Fruit fly (Drosophila melanogaster) whole organism, embryonic: ENCODE data around the gene CG5376.

ENCODE experiments used
- Atf-2 ChIP-seq: fragments of 200-800 bp; sonication (Bioruptor generic); optimal IDR thresholded peaks from 2 replicates; lab custom pipeline; 2016; ENCODE audit warnings: missing biosample characterization, missing genetic modification characterization
- CG11560 ChIP-seq: fragments of 200-800 bp; sonication (Bioruptor generic); IDR thresholded peaks from 3 replicates; pipeline ENCODE4 v1.3.6; 2022; ENCODE audit warnings: missing biosample characterization, missing genetic modification characterization
- CG11723 ChIP-seq: fragments of 200-800 bp; sonication (Bioruptor generic); optimal IDR thresholded peaks from 2 replicates; lab custom pipeline; 2017; ENCODE audit warnings: missing biosample characterization, mild to moderate bottlenecking, missing genetic modification characterization
- CG13624 ChIP-seq: fragments of 200-800 bp; sonication (Bioruptor generic); optimal IDR thresholded peaks from 2 replicates; lab custom pipeline; 2016; ENCODE audit warnings: missing biosample characterization, missing genetic modification characterization
- CG1602 ChIP-seq: fragments of 200-800 bp; sonication (Bioruptor generic); optimal IDR thresholded peaks from 3 replicates; lab custom pipeline; 2016; ENCODE audit warnings: missing biosample characterization, missing genetic modification characterization
- CG1647 ChIP-seq: fragments of 200-800 bp; sonication (Bioruptor generic); optimal IDR thresholded peaks from 3 replicates; lab custom pipeline; 2016; ENCODE audit warnings: missing biosample characterization, missing genetic modification characterization
- CG17328 ChIP-seq: fragments of 200-800 bp; sonication (Bioruptor generic); IDR thresholded peaks from 2 replicates; pipeline ENCODE4 v1.3.6; 2022; ENCODE audit warnings: missing biosample characterization, missing genetic modification characterization
- CG2129 ChIP-seq: fragments of 200-800 bp; sonication (Bioruptor generic); IDR thresholded peaks from 2 replicates; pipeline ENCODE4 v1.3.6; 2022; ENCODE audit warnings: missing biosample characterization, missing genetic modification characterization; ENCODE audit not compliant: partially characterized antibody
- CG32532 ChIP-seq: fragments of 200-800 bp; sonication (Bioruptor generic); IDR thresholded peaks from 2 replicates; pipeline ENCODE4 v1.3.6; 2022; ENCODE audit warnings: missing biosample characterization, missing genetic modification characterization
- CG33557 ChIP-seq: fragments of 200-800 bp; sonication (Bioruptor generic); optimal IDR thresholded peaks from 2 replicates; lab custom pipeline; 2019; ENCODE audit warnings: missing biosample characterization, mild to moderate bottlenecking, missing genetic modification characterization, moderate library complexity
- CG34224 ChIP-seq: fragments of 200-800 bp; sonication (Bioruptor generic); IDR thresholded peaks from 3 replicates; pipeline ENCODE4 v1.3.6; 2022; ENCODE audit warnings: missing biosample characterization, missing genetic modification characterization; ENCODE audit not compliant: partially characterized antibody
- CG34376 ChIP-seq: fragments of 200-800 bp; sonication (Bioruptor generic); optimal IDR thresholded peaks from 2 replicates; lab custom pipeline; 2018; ENCODE audit warnings: missing biosample characterization, mild to moderate bottlenecking, missing genetic modification characterization
- CG43689 ChIP-seq: fragments of 200-800 bp; sonication (Bioruptor generic); IDR thresholded peaks from 2 replicates; pipeline ENCODE4 v1.3.6; 2022; ENCODE audit warnings: missing biosample characterization, missing genetic modification characterization
- CG6791 ChIP-seq: fragments of 200-800 bp; sonication (Bioruptor generic); IDR thresholded peaks from 3 replicates; pipeline ENCODE4 v1.3.6; 2022; ENCODE audit warnings: missing biosample characterization, missing genetic modification characterization; ENCODE audit not compliant: partially characterized antibody
- CG8944 ChIP-seq: fragments of 200-800 bp; sonication (Bioruptor generic); optimal IDR thresholded peaks from 3 replicates; lab custom pipeline; 2016; ENCODE audit warnings: missing biosample characterization, missing genetic modification characterization
- CG9797 ChIP-seq: fragments of 200-800 bp; sonication (Bioruptor generic); optimal IDR thresholded peaks from 3 replicates; lab custom pipeline; 2018; ENCODE audit warnings: missing biosample characterization, mild to moderate bottlenecking, missing genetic modification characterization
- CG9932 ChIP-seq: fragments of 200-800 bp; sonication (Bioruptor generic); IDR thresholded peaks from 2 replicates; pipeline ENCODE4 v1.3.6; 2022; ENCODE audit warnings: missing biosample characterization, missing genetic modification characterization
- ERR ChIP-seq: fragments of 200-800 bp; sonication (Bioruptor generic); optimal IDR thresholded peaks from 2 replicates; lab custom pipeline; 2016; ENCODE audit warnings: missing biosample characterization, missing genetic modification characterization
- Elba2 ChIP-seq: fragments of 200-800 bp; sonication (Bioruptor generic); optimal IDR thresholded peaks from 3 replicates; lab custom pipeline; 2016; ENCODE audit warnings: missing biosample characterization, missing genetic modification characterization
- Fer1 ChIP-seq: fragments of 200-800 bp; sonication (Bioruptor generic); optimal IDR thresholded peaks from 2 replicates; lab custom pipeline; 2017; ENCODE audit warnings: missing biosample characterization, mild to moderate bottlenecking, missing genetic modification characterization
- Jarid2 ChIP-seq: fragments of 200-800 bp; sonication (Bioruptor generic); optimal IDR thresholded peaks from 3 replicates; lab custom pipeline; 2017; ENCODE audit warnings: mild to moderate bottlenecking, missing biosample characterization, missing genetic modification reagents, missing genetic modification characterization
- Myb ChIP-seq: fragments of 200-800 bp; sonication (Bioruptor generic); optimal IDR thresholded peaks from 2 replicates; lab custom pipeline; 2016; ENCODE audit warnings: missing biosample characterization, missing genetic modification characterization
- Opbp ChIP-seq: fragments of 200-800 bp; sonication (Bioruptor generic); IDR thresholded peaks from 3 replicates; pipeline ENCODE4 v1.3.6; 2022; ENCODE audit warnings: missing biosample characterization, missing genetic modification characterization; ENCODE audit not compliant: partially characterized antibody
- Six4 ChIP-seq: fragments of 200-800 bp; sonication (Bioruptor generic); optimal IDR thresholded peaks from 2 replicates; lab custom pipeline; 2016; ENCODE audit warnings: missing biosample characterization, missing genetic modification characterization
- Tbp ChIP-seq: fragments of >200 bp; optimal IDR thresholded peaks from 2 replicates; lab custom pipeline; 2018; ENCODE audit warnings: missing biosample characterization, missing genetic modification characterization
- Trl ChIP-seq, 3 experiments: fragments of >200 bp in 2 of 3; fragments of 200-800 bp in 1 of 3; sonication (Bioruptor generic) in 1 of 3; optimal IDR thresholded peaks; 2 replicates in 1 of 3; 3 replicates in 2 of 3; lab custom pipeline; 2016 to 2017; ENCODE audit warnings: missing biosample characterization in 1 of 3, missing genetic modification characterization in 1 of 3
- bigmax ChIP-seq: fragments of 200-800 bp; sonication (Bioruptor generic); optimal IDR thresholded peaks from 2 replicates; lab custom pipeline; 2018; ENCODE audit warnings: missing biosample characterization, mild to moderate bottlenecking, missing genetic modification characterization
- cwo ChIP-seq: fragments of 200-800 bp; sonication (Bioruptor generic); optimal IDR thresholded peaks from 3 replicates; lab custom pipeline; 2017; ENCODE audit warnings: missing biosample characterization, missing genetic modification characterization, mild to moderate bottlenecking, moderate library complexity, missing genetic modification reagents
- da ChIP-seq: fragments of 200-800 bp; sonication (Bioruptor generic); optimal IDR thresholded peaks from 2 replicates; lab custom pipeline; 2016; ENCODE audit warnings: missing biosample characterization, missing genetic modification characterization
- emc ChIP-seq: fragments of 200-800 bp; sonication (Bioruptor generic); optimal IDR thresholded peaks from 2 replicates; lab custom pipeline; 2016; ENCODE audit warnings: missing biosample characterization, missing genetic modification characterization
- ewg ChIP-seq: fragments of 200-800 bp; sonication (Bioruptor generic); optimal IDR thresholded peaks from 3 replicates; lab custom pipeline; 2017; ENCODE audit warnings: mild to moderate bottlenecking, missing biosample characterization, missing genetic modification reagents, missing genetic modification characterization
- fd102C ChIP-seq: fragments of 200-800 bp; sonication (Bioruptor generic); optimal IDR thresholded peaks from 2 replicates; lab custom pipeline; 2018; ENCODE audit warnings: missing biosample characterization, mild to moderate bottlenecking, missing genetic modification characterization, moderate library complexity
- gce ChIP-seq: fragments of 200-800 bp; sonication (Bioruptor generic); IDR thresholded peaks from 3 replicates; pipeline ENCODE4 v1.3.6; 2022; ENCODE audit warnings: missing biosample characterization, missing genetic modification characterization
- grau ChIP-seq: fragments of 200-800 bp; optimal IDR thresholded peaks from 3 replicates; lab custom pipeline; 2019; ENCODE audit warnings: missing biosample characterization, mild to moderate bottlenecking, missing genetic modification characterization, moderate library complexity
- her ChIP-seq: fragments of 200-800 bp; sonication (Bioruptor generic); optimal IDR thresholded peaks from 2 replicates; lab custom pipeline; 2016; ENCODE audit warnings: missing biosample characterization, missing genetic modification characterization
- maf-S ChIP-seq: fragments of 200-800 bp; sonication (Bioruptor generic); optimal IDR thresholded peaks from 2 replicates; lab custom pipeline; 2016; ENCODE audit warnings: missing biosample characterization, missing genetic modification characterization
- pan ChIP-seq, 4 experiments: fragments of >200 bp in 3 of 4; fragments of 200-800 bp in 1 of 4; sonication (Bioruptor generic) in 1 of 4; optimal IDR thresholded peaks in 3 of 4; IDR thresholded peaks in 1 of 4; 2 replicates each; pipeline versions ENCODE4 v1.3.6 to Lab custom; 2017 to 2022; ENCODE audit warnings: missing biosample characterization in 2 of 4, missing genetic modification characterization in 2 of 4, mixed read lengths in 1 of 4
- pho ChIP-seq: fragments of 200-800 bp; sonication (Bioruptor generic); optimal IDR thresholded peaks from 2 replicates; lab custom pipeline; 2016; ENCODE audit warnings: missing biosample characterization, missing genetic modification characterization
- pnt ChIP-seq: fragments of 200-800 bp; sonication (Bioruptor generic); optimal IDR thresholded peaks from 3 replicates; lab custom pipeline; 2016; ENCODE audit warnings: missing biosample characterization, missing genetic modification characterization
- sc ChIP-seq, 3 experiments: fragments of >200 bp in 2 of 3; fragments of 200-800 bp in 1 of 3; sonication (Bioruptor generic) in 1 of 3; optimal IDR thresholded peaks; 2 replicates in 2 of 3; 3 replicates in 1 of 3; lab custom pipeline; 2017; ENCODE audit warnings: mild to moderate bottlenecking in 1 of 3, missing biosample characterization in 1 of 3, missing genetic modification characterization in 1 of 3, missing genetic modification reagents in 1 of 3
- slbo ChIP-seq: fragments of 200-800 bp; sonication (Bioruptor generic); IDR thresholded peaks from 2 replicates; pipeline ENCODE4 v1.3.6; 2022; ENCODE audit warnings: missing biosample characterization, missing genetic modification characterization
- slp2 ChIP-seq: fragments of 200-800 bp; sonication (Bioruptor generic); optimal IDR thresholded peaks from 2 replicates; lab custom pipeline; 2016; ENCODE audit warnings: missing biosample characterization, missing genetic modification characterization
- sna ChIP-seq: fragments of 200-800 bp; sonication (Bioruptor generic); IDR thresholded peaks from 2 replicates; pipeline ENCODE4 v1.3.6; 2022; ENCODE audit warnings: missing biosample characterization, missing genetic modification characterization; ENCODE audit not compliant: partially characterized antibody
- stc ChIP-seq: fragments of 200-800 bp; sonication (Bioruptor generic); IDR thresholded peaks from 2 replicates; pipeline ENCODE4 v1.3.6; 2022; ENCODE audit warnings: missing biosample characterization, missing genetic modification characterization
- tin ChIP-seq: fragments of 200-800 bp; sonication (Bioruptor generic); optimal IDR thresholded peaks from 3 replicates; lab custom pipeline; 2016; ENCODE audit warnings: missing biosample characterization, missing genetic modification characterization
- toy ChIP-seq: fragments of 200-800 bp; sonication (Bioruptor generic); IDR thresholded peaks from 2 replicates; pipeline ENCODE4 v1.3.6; 2022; ENCODE audit warnings: missing biosample characterization, missing genetic modification characterization
- usp ChIP-seq: fragments of >200 bp; optimal IDR thresholded peaks from 2 replicates; lab custom pipeline; 2017; ENCODE audit warnings: missing biosample characterization, missing genetic modification characterization
- vnd ChIP-seq: fragments of 200-800 bp; sonication (Bioruptor generic); IDR thresholded peaks from 3 replicates; pipeline ENCODE4 v1.3.6; 2022; ENCODE audit warnings: missing biosample characterization, missing genetic modification characterization; ENCODE audit not compliant: partially characterized antibody
- yki ChIP-seq: fragments of >200 bp; optimal IDR thresholded peaks from 3 replicates; lab custom pipeline; 2018
- zfh2 ChIP-seq: fragments of 200-800 bp; sonication (Bioruptor generic); optimal IDR thresholded peaks from 2 replicates; lab custom pipeline; 2016; ENCODE audit warnings: missing biosample characterization, missing genetic modification characterization

Gene CG5376

DNA sequence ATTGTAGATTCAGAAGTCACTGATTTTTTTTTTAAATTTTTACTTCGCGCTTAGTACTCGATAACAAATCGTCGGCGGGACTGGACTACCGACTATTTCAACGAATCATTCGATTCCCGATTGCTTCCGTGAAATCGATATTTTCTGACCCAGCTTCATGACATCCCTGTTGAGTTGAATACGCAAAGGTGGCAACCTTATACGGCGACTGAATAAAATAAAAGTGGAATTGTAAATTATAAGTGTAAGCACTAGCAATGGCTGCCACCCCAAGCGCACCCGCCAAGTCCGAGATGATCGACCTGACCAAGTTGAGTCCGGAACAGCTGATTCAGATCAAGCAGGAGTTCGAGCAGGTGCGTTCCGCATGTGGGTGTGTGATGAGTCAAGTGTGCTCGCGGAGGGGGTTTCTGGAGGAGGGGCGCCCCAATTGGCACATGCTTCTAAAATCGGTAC lies 1.7 kb downstream of the CG5376 start, which contains the start of gene Pfdn5 (continued):
- TF ChIP-seq usp (no peak), zfh2 (no peak), CG11723 (GFP tag; lab: Kevin White, UChicago) (no peak), CG43689 (no peak), vnd (GFP tag; lab: Robert Waterston, UW) (peak; percentile 79), CG34376 (GFP tag; lab: Kevin White, UChicago) (no peak), her (GFP tag; lab: Kevin White, UChicago) (no peak), CG1602 (GFP tag; lab: Kevin White, UChicago) (no peak), ewg (GFP tag; lab: Kevin White, UChicago) (no peak), CG13624 (GFP tag; lab: Kevin White, UChicago) (peak; percentile 38), yki (lab: Kevin White, UChicago) (no peak), Tbp (GFP tag; lab: Kevin White, UChicago) (no peak), sna (GFP tag; lab: Robert Waterston, UW) (peak; percentile 81), Trl (optimal IDR thresholded peaks at IDR 0.05; lab: Kevin White, UChicago) (no peak), Trl (GFP tag; optimal IDR thresholded peaks at IDR 0.05; lab: Kevin White, UChicago) (peak; percentile 2), emc (GFP tag; lab: Kevin White, UChicago) (no peak), toy (GFP tag; lab: Robert Waterston, UW) (no peak), CG11560 (tag; lab: Robert Waterston, UW) (peak; percentile 99), Elba2 (GFP tag; lab: Kevin White, UChicago) (peak; percentile 32), maf-S (GFP tag; lab: Kevin White, UChicago) (no peak), CG2129 (GFP tag; lab: Robert Waterston, UW) (peak; percentile 30; the same call in 1 of the 2 replicates), pho (GFP tag; lab: Kevin White, UChicago) (no peak), tin (GFP tag; lab: Kevin White, UChicago) (no peak), Six4 (GFP tag; lab: Kevin White, UChicago) (no peak), slp2 (GFP tag; lab: Kevin White, UChicago) (no peak), CG9932 (GFP tag; lab: Robert Waterston, UW) (no peak), bigmax (GFP tag; lab: Kevin White, UChicago) (peak; percentile 15), CG6791 (peak; percentile 90), slbo (GFP tag; lab: Robert Waterston, UW) (no peak), Jarid2 (no peak), CG33557 (GFP tag; lab: Kevin White, UChicago) (no peak), CG1647 (GFP tag; lab: Kevin White, UChicago) (no peak), Opbp (GFP tag; lab: Robert Waterston, UW) (peak; percentile 83), Fer1 (GFP tag; lab: Kevin White, UChicago) (no peak), ERR (GFP tag; lab: Kevin White, UChicago) (no peak), pnt (no peak), gce (GFP tag; lab: Robert Waterston, UW) (no peak), CG8944 (GFP tag; lab: Kevin White, UChicago) (no peak), grau (tag; lab: Kevin White, UChicago) (no peak), fd102C (no peak), stc (no peak), sc (optimal IDR thresholded peaks at IDR 0.05; lab: Kevin White, UChicago) (no peak), sc (GFP tag; optimal IDR thresholded peaks at IDR 0.05; lab: Kevin White, UChicago) (no peak), da (GFP tag; lab: Kevin White, UChicago) (no peak), Myb (GFP tag; lab: Kevin White, UChicago) (peak; percentile 76), cwo (no peak), pan (optimal IDR thresholded peaks at IDR 0.05; lab: Kevin White, UChicago) (no peak), pan (GFP tag; optimal IDR thresholded peaks at IDR 0.05 in 1 of 2, IDR thresholded peaks at IDR 0.05 in 1 of 2) (no peak), CG17328 (GFP tag; lab: Robert Waterston, UW) (no peak), CG34224 (GFP tag; lab: Robert Waterston, UW) (peak; percentile 88), Atf-2 (no peak), CG32532 (GFP tag; lab: Robert Waterston, UW) (no peak), CG9797 (peak; percentile 38)
